Fruit fly (Drosophila melanogaster) whole organism, embryonic: ENCODE results near the gene CG16717.

Experiments
- ATbp ChIP-seq: fragments of 200-800 bp; sonication (Bioruptor generic); optimal IDR thresholded peaks from 2 replicates; lab custom pipeline; 2017; ENCODE audit warnings: missing biosample characterization, mild to moderate bottlenecking, missing genetic modification characterization, missing genetic modification reagents
- Atf3 ChIP-seq: fragments of 200-800 bp; sonication (Bioruptor generic); optimal IDR thresholded peaks from 3 replicates; lab custom pipeline; 2016; ENCODE audit warnings: missing biosample characterization, missing genetic modification characterization
- CG11456 ChIP-seq: fragments of 200-800 bp; sonication (Bioruptor generic); IDR thresholded peaks from 3 replicates; pipeline ENCODE4 v1.3.6; 2022; ENCODE audit warnings: missing biosample characterization, missing genetic modification characterization
- CG17612 ChIP-seq: fragments of 200-800 bp; sonication (Bioruptor generic); IDR thresholded peaks from 2 replicates; pipeline ENCODE4 v1.3.6; 2022; ENCODE audit warnings: missing biosample characterization, missing genetic modification characterization
- CG30431 ChIP-seq: fragments of 200-800 bp; sonication (Bioruptor generic); optimal IDR thresholded peaks from 2 replicates; lab custom pipeline; 2017; ENCODE audit warnings: missing biosample characterization, missing genetic modification characterization
- CG3407 ChIP-seq: fragments of 200-800 bp; sonication (Bioruptor generic); optimal IDR thresholded peaks from 2 replicates; lab custom pipeline; 2018; ENCODE audit warnings: missing biosample characterization, mild to moderate bottlenecking, missing genetic modification characterization
- CG6175 ChIP-seq: fragments of 200-800 bp; sonication (Bioruptor generic); IDR thresholded peaks from 3 replicates; pipeline ENCODE4 v1.3.6; 2022; ENCODE audit warnings: missing biosample characterization, missing genetic modification characterization
- CG6654 ChIP-seq: fragments of 200-800 bp; sonication (Bioruptor generic); optimal IDR thresholded peaks from 2 replicates; lab custom pipeline; 2017; ENCODE audit warnings: missing biosample characterization, mild to moderate bottlenecking, missing genetic modification characterization
- CG6813 ChIP-seq: fragments of 200-800 bp; sonication (Bioruptor generic); optimal IDR thresholded peaks from 2 replicates; lab custom pipeline; 2017; ENCODE audit warnings: missing biosample characterization, missing genetic modification characterization, mild to moderate bottlenecking, moderate library complexity, missing genetic modification reagents
- CG7987 ChIP-seq: fragments of 200-800 bp; sonication (Bioruptor generic); optimal IDR thresholded peaks from 2 replicates; lab custom pipeline; 2018; ENCODE audit warnings: missing biosample characterization, mild to moderate bottlenecking, missing genetic modification characterization, moderate library complexity
- CG8281 ChIP-seq: fragments of 200-800 bp; sonication (Bioruptor generic); optimal IDR thresholded peaks from 2 replicates; lab custom pipeline; 2018; ENCODE audit warnings: missing biosample characterization, mild to moderate bottlenecking, missing genetic modification characterization, moderate library complexity
- Chrac-16 ChIP-seq: fragments of 200-800 bp; sonication (Bioruptor generic); optimal IDR thresholded peaks from 3 replicates; lab custom pipeline; 2016; ENCODE audit warnings: missing biosample characterization, missing genetic modification characterization
- CrebB ChIP-seq: fragments of 200-800 bp; sonication (Bioruptor generic); optimal IDR thresholded peaks from 3 replicates; lab custom pipeline; 2018; ENCODE audit warnings: missing biosample characterization, mild to moderate bottlenecking, missing genetic modification characterization
- Dek ChIP-seq: fragments of 200-800 bp; sonication (Bioruptor generic); optimal IDR thresholded peaks from 3 replicates; lab custom pipeline; 2019; ENCODE audit warnings: missing biosample characterization, mild to moderate bottlenecking, missing genetic modification characterization, moderate library complexity
- Doc3 ChIP-seq: fragments of 200-800 bp; sonication (Bioruptor generic); IDR thresholded peaks from 3 replicates; pipeline ENCODE4 v1.3.6; 2022; ENCODE audit warnings: missing biosample characterization, missing genetic modification characterization; ENCODE audit not compliant: partially characterized antibody
- E2f2 ChIP-seq: fragments of 200-800 bp; sonication (Bioruptor generic); IDR thresholded peaks from 2 replicates; pipeline ENCODE4 v1.3.6; 2022; ENCODE audit warnings: missing biosample characterization, missing genetic modification characterization
- H15 ChIP-seq: fragments of 200-800 bp; sonication (Bioruptor generic); IDR thresholded peaks from 3 replicates; pipeline ENCODE4 v1.3.6; 2022; ENCODE audit warnings: missing biosample characterization, missing genetic modification characterization
- H2.0 ChIP-seq: fragments of 200-800 bp; sonication (Bioruptor generic); IDR thresholded peaks from 2 replicates; pipeline ENCODE4 v1.3.6; 2022; ENCODE audit warnings: missing biosample characterization, missing genetic modification characterization
- HLH3B ChIP-seq: fragments of 200-800 bp; sonication (Bioruptor generic); IDR thresholded peaks from 2 replicates; pipeline ENCODE4 v1.3.6; 2022; ENCODE audit warnings: missing biosample characterization, missing genetic modification characterization
- HLH4C ChIP-seq: fragments of 200-800 bp; sonication (Bioruptor generic); IDR thresholded peaks from 3 replicates; pipeline ENCODE4 v1.3.6; 2022; ENCODE audit warnings: missing biosample characterization, missing genetic modification characterization; ENCODE audit not compliant: partially characterized antibody
- HLHmδ ChIP-seq: fragments of 200-800 bp; sonication (Bioruptor generic); optimal IDR thresholded peaks from 2 replicates; lab custom pipeline; 2018; ENCODE audit warnings: missing biosample characterization, mild to moderate bottlenecking, missing genetic modification characterization, moderate library complexity
- Hmr ChIP-seq: fragments of 200-800 bp; sonication (Bioruptor generic); optimal IDR thresholded peaks from 3 replicates; lab custom pipeline; 2017; ENCODE audit warnings: mild to moderate bottlenecking, missing biosample characterization, missing genetic modification reagents, missing genetic modification characterization
- Lhr ChIP-seq: fragments of 200-800 bp; sonication (Bioruptor generic); optimal IDR thresholded peaks from 3 replicates; lab custom pipeline; 2017; ENCODE audit warnings: mild to moderate bottlenecking, missing biosample characterization, missing genetic modification reagents, missing genetic modification characterization
- NFAT ChIP-seq: fragments of 200-800 bp; sonication (Bioruptor generic); IDR thresholded peaks from 2 replicates; pipeline ENCODE4 v1.3.6; 2022; ENCODE audit warnings: missing biosample characterization, missing genetic modification characterization
- Oli ChIP-seq: fragments of 200-800 bp; sonication (Bioruptor generic); optimal IDR thresholded peaks from 2 replicates; lab custom pipeline; 2018; ENCODE audit warnings: missing biosample characterization, mild to moderate bottlenecking, missing genetic modification characterization, moderate library complexity
- Side ChIP-seq: fragments of 200-800 bp; sonication (Bioruptor generic); optimal IDR thresholded peaks from 2 replicates; lab custom pipeline; 2016; ENCODE audit warnings: missing biosample characterization, missing genetic modification characterization
- Six4 ChIP-seq: fragments of 200-800 bp; sonication (Bioruptor generic); optimal IDR thresholded peaks from 2 replicates; lab custom pipeline; 2016; ENCODE audit warnings: missing biosample characterization, missing genetic modification characterization
- Spps ChIP-seq: fragments of 200-800 bp; sonication (Bioruptor generic); optimal IDR thresholded peaks from 2 replicates; lab custom pipeline; 2018; ENCODE audit warnings: missing biosample characterization, mild to moderate bottlenecking, missing genetic modification characterization
- Stat92E ChIP-seq, 3 experiments: fragments of >200 bp in 2 of 3; fragments of 200-800 bp in 1 of 3; sonication (Bioruptor generic) in 1 of 3; optimal IDR thresholded peaks; 2 replicates each; lab custom pipeline; 2017 to 2019; ENCODE audit warnings: missing biosample characterization in 3 of 3, missing genetic modification characterization in 3 of 3, mild to moderate bottlenecking in 1 of 3, moderate library complexity in 1 of 3
- Taf1 ChIP-seq: fragments of 200-800 bp; sonication (Bioruptor generic); IDR thresholded peaks from 2 replicates; pipeline ENCODE4 v1.3.6; 2022; ENCODE audit warnings: missing biosample characterization, missing genetic modification characterization
- al ChIP-seq: fragments of 200-800 bp; sonication (Bioruptor generic); IDR thresholded peaks from 2 replicates; pipeline ENCODE4 v1.3.6; 2022; ENCODE audit warnings: missing biosample characterization, missing genetic modification characterization
- bowl ChIP-seq: fragments of 200-800 bp; sonication (Bioruptor generic); IDR thresholded peaks from 2 replicates; pipeline ENCODE4 v1.3.6; 2022; ENCODE audit warnings: missing biosample characterization, missing genetic modification characterization
- crc ChIP-seq: fragments of 200-800 bp; sonication (Bioruptor generic); optimal IDR thresholded peaks from 2 replicates; lab custom pipeline; 2016; ENCODE audit warnings: missing biosample characterization, missing genetic modification characterization
- crol ChIP-seq: fragments of 200-800 bp; sonication (Bioruptor generic); IDR thresholded peaks from 2 replicates; pipeline ENCODE4 v1.3.6; 2022; ENCODE audit warnings: missing biosample characterization, missing genetic modification characterization
- dimm ChIP-seq: fragments of 200-800 bp; sonication (Bioruptor generic); IDR thresholded peaks from 2 replicates; pipeline ENCODE4 v1.3.6; 2022; ENCODE audit warnings: missing biosample characterization, missing genetic modification characterization
- en ChIP-seq: fragments of 200-800 bp; sonication (Bioruptor generic); optimal IDR thresholded peaks from 2 replicates; lab custom pipeline; 2016; ENCODE audit warnings: missing biosample characterization, missing genetic modification characterization
- ewg ChIP-seq: fragments of 200-800 bp; sonication (Bioruptor generic); optimal IDR thresholded peaks from 3 replicates; lab custom pipeline; 2017; ENCODE audit warnings: mild to moderate bottlenecking, missing biosample characterization, missing genetic modification reagents, missing genetic modification characterization
- grn ChIP-seq: fragments of 200-800 bp; sonication (Bioruptor generic); optimal IDR thresholded peaks from 3 replicates; lab custom pipeline; 2017; ENCODE audit warnings: missing biosample characterization, missing genetic modification characterization
- jigr1 ChIP-seq: fragments of 200-800 bp; sonication (Bioruptor generic); IDR thresholded peaks from 3 replicates; pipeline ENCODE4 v1.3.6; 2022; ENCODE audit warnings: missing biosample characterization, missing genetic modification characterization
- ken ChIP-seq: fragments of 200-800 bp; sonication (Bioruptor generic); IDR thresholded peaks from 3 replicates; pipeline ENCODE4 v1.3.6; 2022; ENCODE audit warnings: missing biosample characterization, missing genetic modification characterization
- p53 ChIP-seq: fragments of 200-800 bp; sonication (Bioruptor generic); optimal IDR thresholded peaks from 2 replicates; lab custom pipeline; 2016; ENCODE audit warnings: missing biosample characterization, missing genetic modification characterization
- pan ChIP-seq, 4 experiments: fragments of >200 bp in 3 of 4; fragments of 200-800 bp in 1 of 4; sonication (Bioruptor generic) in 1 of 4; optimal IDR thresholded peaks in 3 of 4; IDR thresholded peaks in 1 of 4; 2 replicates each; pipeline versions ENCODE4 v1.3.6 to Lab custom; 2017 to 2022; ENCODE audit warnings: missing biosample characterization in 2 of 4, missing genetic modification characterization in 2 of 4, mixed read lengths in 1 of 4
- repo ChIP-seq: fragments of 200-800 bp; sonication (Bioruptor generic); optimal IDR thresholded peaks from 2 replicates; lab custom pipeline; 2016; ENCODE audit warnings: missing biosample characterization, missing genetic modification characterization
- row ChIP-seq: fragments of 200-800 bp; sonication (Bioruptor generic); IDR thresholded peaks from 3 replicates; pipeline ENCODE4 v1.3.6; 2022; ENCODE audit warnings: missing biosample characterization, missing genetic modification characterization
- sug ChIP-seq: fragments of 200-800 bp; optimal IDR thresholded peaks from 2 replicates; lab custom pipeline; 2019; ENCODE audit warnings: missing biosample characterization, mild to moderate bottlenecking, missing genetic modification characterization, moderate library complexity
- tll ChIP-seq, 2 experiments: fragments of 200-800 bp in 1 of 2; fragments of >200 bp in 1 of 2; sonication (Bioruptor generic) in 1 of 2; optimal IDR thresholded peaks; 2 replicates each; lab custom pipeline; 2017 to 2019; ENCODE audit warnings: missing biosample characterization in 2 of 2, missing genetic modification characterization in 2 of 2, mild to moderate bottlenecking in 1 of 2, moderate library complexity in 1 of 2
- trh ChIP-seq: fragments of 200-800 bp; sonication (Bioruptor generic); optimal IDR thresholded peaks from 2 replicates; lab custom pipeline; 2016; ENCODE audit warnings: missing biosample characterization, missing genetic modification characterization
- twi ChIP-seq: fragments of 200-800 bp; optimal IDR thresholded peaks from 2 replicates; lab custom pipeline; 2019; ENCODE audit warnings: missing biosample characterization, mild to moderate bottlenecking, missing genetic modification characterization, moderate library complexity

The CG16717 gene

dm6 chr3L:9692892-9693551 lies 14.0 kb downstream of the CG16717 start (continued):
- TF ChIP-seq Lhr (GFP tag; lab: Kevin White, UChicago) (peak; percentile 84), Stat92E (GFP tag; optimal IDR thresholded peaks at IDR 0.05; lab: Kevin White, UChicago) (peak in 1 of 3 experiments; percentile 46), HLHmδ (GFP tag; lab: Kevin White, UChicago) (no peak), CG6813 (peak; percentile 89), Doc3 (no peak), Six4 (GFP tag; lab: Kevin White, UChicago) (peak; percentile 94), sug (peak; percentile 64), CG6175 (GFP tag; lab: Robert Waterston, UW) (peak; percentile 79; the same call in 1 of the 3 replicates), crol (GFP tag; lab: Robert Waterston, UW) (no peak; the same call in 1 of the 2 replicates), HLH3B (GFP tag; lab: Robert Waterston, UW) (peak; percentile 88; the same call in 1 of the 2 replicates), trh (GFP tag; lab: Kevin White, UChicago) (peak; percentile 89), CG11456 (peak; percentile 91), p53 (peak; percentile 87), tll (GFP tag; optimal IDR thresholded peaks at IDR 0.05; lab: Kevin White, UChicago) (peak; percentile 19 to 34), H15 (GFP tag; lab: Robert Waterston, UW) (peak; percentile 76), ewg (GFP tag; lab: Kevin White, UChicago) (peak; percentile 91), Hmr (GFP tag; lab: Kevin White, UChicago) (peak; percentile 97), row (GFP tag; lab: Robert Waterston, UW) (peak; percentile 97), twi (peak; percentile 91), dimm (GFP tag; lab: Robert Waterston, UW) (peak; percentile 79), Spps (peak; percentile 86), Atf3 (GFP tag; lab: Kevin White, UChicago) (peak; percentile 96), Taf1 (GFP tag; lab: Robert Waterston, UW) (peak; percentile 76), ken (peak; percentile 77), jigr1 (peak; percentile 82; the same call in 2 of the 3 replicates), bowl (peak; percentile 33; the same call in 1 of the 2 replicates), CG7987 (GFP tag; lab: Kevin White, UChicago) (peak; percentile 82), Oli (tag; lab: Kevin White, UChicago) (peak; percentile 98), ATbp (peak; percentile 92), repo (GFP tag; lab: Kevin White, UChicago) (peak; percentile 92), H2.0 (GFP tag; lab: Robert Waterston, UW) (peak; percentile 88), E2f2 (peak; percentile 62), en (GFP tag; lab: Kevin White, UChicago) (peak; percentile 94), NFAT (GFP tag; lab: Robert Waterston, UW) (peak; percentile 76), crc (GFP tag; lab: Kevin White, UChicago) (peak; percentile 93), HLH4C (GFP tag; lab: Robert Waterston, UW) (no peak), CG6654 (GFP tag; lab: Kevin White, UChicago) (peak; percentile 91), CG8281 (peak; percentile 85), CG17612 (GFP tag; lab: Robert Waterston, UW) (peak; percentile 64), grn (GFP tag; lab: Kevin White, UChicago) (peak; percentile 62), CG30431 (peak; percentile 94), CG3407 (GFP tag; lab: Kevin White, UChicago) (peak; percentile 85), CrebB (tag; lab: Kevin White, UChicago) (peak; percentile 71), al (GFP tag; lab: Robert Waterston, UW) (peak; percentile 86), Side (GFP tag; lab: Kevin White, UChicago) (peak; percentile 97), Dek (tag; lab: Kevin White, UChicago) (peak; percentile 94), Chrac-16 (peak; percentile 95), pan (optimal IDR thresholded peaks at IDR 0.05; lab: Kevin White, UChicago) (no peak), pan (GFP tag; optimal IDR thresholded peaks at IDR 0.05 in 1 of 2, IDR thresholded peaks at IDR 0.05 in 1 of 2) (peak; percentile 27 to 83)
